Worm (Caenorhabditis elegans): ENCODE measurements around the gene set-24.

set-24 gene

DNA sequence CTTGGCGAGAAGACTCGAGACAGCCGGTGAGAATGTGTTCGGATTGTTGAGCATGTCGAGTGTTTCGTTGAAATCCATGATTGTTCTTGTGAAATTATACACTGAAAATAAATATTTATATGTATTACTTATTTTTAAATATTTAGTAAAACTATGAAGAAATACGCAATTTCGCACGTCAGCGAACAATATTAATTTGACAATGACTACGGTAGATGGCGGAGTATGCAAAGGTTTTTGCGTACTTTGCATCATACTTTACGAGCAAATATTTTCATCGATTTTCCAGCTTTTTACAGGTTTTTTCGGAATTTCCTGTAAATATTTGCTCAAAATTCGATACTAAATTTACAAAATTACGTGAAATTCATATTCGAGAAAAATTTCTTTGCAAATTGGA lies at the start of gene set-24:
Gene set-24 (minus strand): TSS at position 101 of the 400 bp plus-strand sequence.
- TF ChIP-seq elt-3 (tag; optimal IDR thresholded peaks at IDR 0.05), result no peak
- no peak for TF ChIP-seq nhr-237 (tag; optimal IDR thresholded peaks at IDR 0.05)
- no peak for TF ChIP-seq gmeb-1 (tag; optimal IDR thresholded peaks at IDR 0.05)
- no peak for TF ChIP-seq nhr-23 (tag; optimal IDR thresholded peaks at IDR 0.05)
- TF ChIP-seq unc-62 (GFP tag; optimal IDR thresholded peaks at IDR 0.05), result no peak

DNA sequence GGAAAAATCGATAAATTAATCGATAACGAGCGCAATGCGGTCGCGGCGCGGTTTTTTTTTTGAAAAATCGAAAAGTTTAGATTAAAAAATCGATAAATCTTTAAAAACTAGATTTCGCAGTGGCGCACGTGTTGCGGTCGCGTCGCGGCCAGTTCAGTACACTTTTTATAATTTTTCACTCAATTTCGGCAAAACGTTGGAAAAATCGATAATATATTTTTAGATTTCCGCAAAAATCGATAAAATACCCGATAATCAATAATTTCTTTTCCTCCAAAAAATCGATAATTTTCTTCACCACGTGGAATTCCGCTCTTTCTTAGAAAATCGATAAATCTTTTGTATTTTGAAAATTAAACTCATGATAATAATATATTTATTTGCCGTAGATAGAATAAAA lies 45.8 kb upstream of the set-24 start:
- TF ChIP-seq lsy-2 (tag; optimal IDR thresholded peaks at IDR 0.05), result no peak
- TF ChIP-seq gmeb-1 (tag; optimal IDR thresholded peaks at IDR 0.05), result no peak
- no peak for TF ChIP-seq nhr-11 (tag; optimal IDR thresholded peaks at IDR 0.05)
- TF ChIP-seq blmp-1 (tag; optimal IDR thresholded peaks at IDR 0.05; ENCODE audit: insufficient read depth), result no peak
- TF ChIP-seq lin-39 (tag; optimal IDR thresholded peaks at IDR 0.05), result no peak
- TF ChIP-seq aly-2 (tag; optimal IDR thresholded peaks at IDR 0.05), result no peak
- TF ChIP-seq C34F6.9 (tag; optimal IDR thresholded peaks at IDR 0.05), result no peak
- TF ChIP-seq unc-39 (tag; optimal IDR thresholded peaks at IDR 0.05), result no peak
- TF ChIP-seq nhr-25 (tag; optimal IDR thresholded peaks at IDR 0.05), result no peak

DNA sequence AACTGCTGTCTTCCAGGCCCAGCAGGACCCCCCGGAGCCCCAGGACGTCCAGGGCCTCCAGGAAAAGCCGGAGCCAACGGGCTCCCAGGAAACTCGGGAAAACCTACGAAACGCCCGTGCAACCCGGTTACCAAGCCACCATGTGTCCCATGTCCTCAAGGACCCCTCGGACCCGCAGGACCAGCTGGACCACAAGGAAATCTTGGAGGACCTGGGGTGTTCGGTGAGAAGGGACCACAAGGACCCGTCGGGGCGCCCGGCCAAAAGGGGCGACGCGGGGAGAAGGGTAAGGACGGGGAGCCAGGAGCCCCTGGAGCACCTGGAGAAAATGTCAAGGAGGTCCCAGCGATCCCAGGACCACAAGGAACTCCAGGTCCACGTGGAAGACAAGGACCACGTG lies 44.6 kb upstream of the set-24 start:
- no peak for TF ChIP-seq egl-27 (tag; optimal IDR thresholded peaks at IDR 0.05)
- no peak for TF ChIP-seq sma-3 (GFP tag; optimal IDR thresholded peaks at IDR 0.05)
- no peak for TF ChIP-seq nhr-12 (tag; optimal IDR thresholded peaks at IDR 0.05)
- TF ChIP-seq dmd-4 (tag; optimal IDR thresholded peaks at IDR 0.05), result no peak
- TF ChIP-seq unc-62 (GFP tag; optimal IDR thresholded peaks at IDR 0.05), result no peak
- TF ChIP-seq ztf-4 (tag; optimal IDR thresholded peaks at IDR 0.05), result no peak
- TF ChIP-seq unc-39 (tag; optimal IDR thresholded peaks at IDR 0.05), result no peak
- TF ChIP-seq skn-1 (tag; optimal IDR thresholded peaks at IDR 0.05), result no peak
- no peak for TF ChIP-seq R02D3.7 (tag; optimal IDR thresholded peaks at IDR 0.05)
- no peak for TF ChIP-seq lin-11 (tag; optimal IDR thresholded peaks at IDR 0.05)
- no peak for TF ChIP-seq fos-1 (tag; optimal IDR thresholded peaks at IDR 0.05)
- no peak for TF ChIP-seq C34F6.9 (tag; optimal IDR thresholded peaks at IDR 0.05)
- no peak for TF ChIP-seq ZK546.5 (tag; optimal IDR thresholded peaks at IDR 0.05)
- no peak for TF ChIP-seq ztf-1 (GFP tag; conservative IDR thresholded peaks at IDR 0.05)
- TF ChIP-seq nhr-23 (tag; optimal IDR thresholded peaks at IDR 0.05), result no peak
- no peak for TF ChIP-seq sma-9 (GFP tag; optimal IDR thresholded peaks at IDR 0.05)
- TF ChIP-seq sma-9 (tag; optimal IDR thresholded peaks at IDR 0.05), result no peak

DNA sequence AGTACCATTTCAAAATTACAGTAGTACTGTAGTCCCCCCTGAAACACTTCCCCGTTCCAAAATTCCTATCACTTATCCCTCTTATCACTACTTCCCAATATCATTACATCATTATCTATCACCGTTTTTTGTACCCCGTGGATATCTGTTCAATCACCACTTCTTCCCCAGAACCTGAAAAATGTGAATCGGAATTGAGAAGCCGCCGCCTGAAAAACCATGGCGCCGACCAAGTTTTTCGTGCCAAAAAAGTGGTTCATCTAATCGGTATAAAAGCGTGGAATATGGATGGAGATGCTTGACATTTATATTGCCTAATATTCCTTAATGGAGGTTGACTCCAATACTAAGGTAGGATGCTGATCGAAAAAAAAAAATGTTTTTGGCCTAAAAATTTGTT lies 41.5 kb upstream of the set-24 start, which contains the start of gene rol-1:
Gene rol-1 (plus strand): TSS at position 301 of the 400 bp plus-strand sequence.
- no peak for TF ChIP-seq nhr-25 (tag; optimal IDR thresholded peaks at IDR 0.05)
- no peak for TF ChIP-seq nhr-129 (tag; optimal IDR thresholded peaks at IDR 0.05)
- TF ChIP-seq mdl-1 (tag; optimal IDR thresholded peaks at IDR 0.05), result no peak
- no peak for TF ChIP-seq ceh-16 (tag; optimal IDR thresholded peaks at IDR 0.05)
- no peak for TF ChIP-seq blmp-1 (tag; optimal IDR thresholded peaks at IDR 0.05; ENCODE audit: insufficient read depth)
- TF ChIP-seq ztf-1 (GFP tag; conservative IDR thresholded peaks at IDR 0.05), result no peak
- TF ChIP-seq nhr-6 (tag; optimal IDR thresholded peaks at IDR 0.05), result no peak
- no peak for TF ChIP-seq peb-1 (tag; optimal IDR thresholded peaks at IDR 0.05)
- TF ChIP-seq ceh-82 (tag; optimal IDR thresholded peaks at IDR 0.05), result no peak
- no peak for TF ChIP-seq lin-39 (tag; optimal IDR thresholded peaks at IDR 0.05)
- no peak for TF ChIP-seq mbf-1 (tag; optimal IDR thresholded peaks at IDR 0.05)
- no peak for TF ChIP-seq alr-1 (tag; optimal IDR thresholded peaks at IDR 0.05)
- no peak for TF ChIP-seq R02D3.7 (tag; optimal IDR thresholded peaks at IDR 0.05)
- no peak for TF ChIP-seq ztf-4 (tag; optimal IDR thresholded peaks at IDR 0.05)
- TF ChIP-seq unc-55 (GFP tag; optimal IDR thresholded peaks at IDR 0.05), result no peak
- no peak for TF ChIP-seq nhr-21 (tag; optimal IDR thresholded peaks at IDR 0.05)

DNA sequence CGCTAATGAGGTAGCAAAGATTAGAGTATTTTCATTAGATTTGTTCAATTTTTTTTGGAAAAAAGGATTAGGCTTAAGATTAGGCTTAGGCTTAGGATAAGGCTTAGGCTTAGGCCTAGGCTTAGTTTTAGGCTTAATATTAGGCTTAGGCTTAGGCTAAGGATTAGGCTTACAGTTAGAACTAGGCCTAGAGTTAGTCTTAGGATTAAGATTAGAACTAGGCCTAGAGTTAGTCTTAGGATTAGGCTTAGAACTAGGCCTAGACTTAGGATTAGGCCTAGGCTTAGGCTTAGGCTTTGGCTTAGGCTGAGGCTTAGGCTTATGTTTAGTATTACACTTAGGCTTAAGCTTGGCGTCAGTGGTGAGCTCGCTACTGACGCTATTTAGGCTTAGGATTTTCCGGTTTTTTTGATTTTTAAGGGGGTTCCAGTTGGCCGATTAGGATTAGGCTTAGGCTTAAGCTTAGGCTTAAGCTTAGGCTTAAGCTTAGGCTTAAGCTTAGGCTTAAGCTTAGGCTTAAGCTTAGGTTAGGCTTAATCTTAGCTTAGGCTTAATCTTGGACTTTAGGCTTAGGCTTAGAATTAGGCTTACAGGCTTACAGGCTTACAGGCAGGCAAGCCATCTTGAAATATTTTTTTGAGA lies 38.8 kb upstream of the set-24 start:
- TF ChIP-seq ztf-4 (tag; optimal IDR thresholded peaks at IDR 0.05) (no peak), ceh-82 (tag; optimal IDR thresholded peaks at IDR 0.05) (no peak), alr-1 (tag; optimal IDR thresholded peaks at IDR 0.05) (no peak), F13H6.1 (tag; optimal IDR thresholded peaks at IDR 0.05) (no peak), sem-4 (tag; optimal IDR thresholded peaks at IDR 0.05) (no peak), Y55F3AM.14 (GFP tag; optimal IDR thresholded peaks at IDR 0.05) (no peak), lin-11 (tag; optimal IDR thresholded peaks at IDR 0.05) (no peak), nhr-23 (tag; optimal IDR thresholded peaks at IDR 0.05) (no peak), dmd-4 (tag; optimal IDR thresholded peaks at IDR 0.05) (no peak), sma-3 (GFP tag; optimal IDR thresholded peaks at IDR 0.05) (no peak), snpc-4 (tag; optimal IDR thresholded peaks at IDR 0.05) (no peak), ZK546.5 (tag; optimal IDR thresholded peaks at IDR 0.05) (no peak)

Measured in whole organism, L2 larva.